Worm (Caenorhabditis elegans) whole organism, L2 larva: ENCODE results near the gene srsx-24.

Source experiments
- F13H6.1 ChIP-seq: sonication (generic microtip); optimal IDR thresholded peaks from 2 replicates; lab custom pipeline; 2016; ENCODE audit warnings: missing genetic modification characterization, missing compliant biosample characterization
- R02D3.7 ChIP-seq: fragments of 150-350 bp; optimal IDR thresholded peaks from 2 replicates; lab custom pipeline; 2014; ENCODE audit warnings: missing biosample characterization, missing genetic modification characterization
- ZK546.5 ChIP-seq: sonication (generic microtip); optimal IDR thresholded peaks from 2 replicates; lab custom pipeline; 2017; ENCODE audit warnings: missing biosample characterization, missing genetic modification characterization
- ama-1 ChIP-seq: fragments of 150-350 bp; optimal IDR thresholded peaks from 2 replicates; lab custom pipeline; 2018; ENCODE audit warnings: inconsistent platforms
- blmp-1 ChIP-seq: sonication (generic microtip); optimal IDR thresholded peaks from 2 replicates; lab custom pipeline; 2017; ENCODE audit warnings: missing genetic modification characterization, mild to moderate bottlenecking, missing compliant biosample characterization, antibody characterized with exemption, moderate library complexity; ENCODE audit not compliant: insufficient read depth
- ceh-82 ChIP-seq: fragments of 150-350 bp; optimal IDR thresholded peaks from 2 replicates; lab custom pipeline; 2014; ENCODE audit warnings: missing biosample characterization, missing genetic modification characterization
- crh-2 ChIP-seq: sonication (generic microtip); optimal IDR thresholded peaks from 2 replicates; lab custom pipeline; 2017; ENCODE audit warnings: missing biosample characterization, missing genetic modification characterization
- dmd-4 ChIP-seq: sonication (generic microtip); optimal IDR thresholded peaks from 2 replicates; lab custom pipeline; 2017; ENCODE audit warnings: missing biosample characterization, missing genetic modification characterization
- egl-27 ChIP-seq: sonication (generic microtip); optimal IDR thresholded peaks from 3 replicates; lab custom pipeline; 2017; ENCODE audit warnings: missing biosample characterization, missing genetic modification reagents, missing genetic modification characterization
- elt-1 ChIP-seq: fragments of 150-350 bp; optimal IDR thresholded peaks from 2 replicates; lab custom pipeline; 2014; ENCODE audit warnings: missing biosample characterization, missing genetic modification characterization
- gmeb-1 ChIP-seq: fragments of 150-350 bp; optimal IDR thresholded peaks from 2 replicates; lab custom pipeline; 2014; ENCODE audit warnings: missing biosample characterization, missing genetic modification characterization
- lin-11 ChIP-seq: fragments of 150-350 bp; sonication (generic microtip); optimal IDR thresholded peaks from 2 replicates; lab custom pipeline; 2014; ENCODE audit warnings: missing biosample characterization, missing genetic modification characterization, inconsistent platforms, mixed read lengths
- lin-13 ChIP-seq: fragments of 150-350 bp; optimal IDR thresholded peaks from 2 replicates; lab custom pipeline; 2014; ENCODE audit warnings: missing biosample characterization, missing genetic modification reagents, missing genetic modification characterization
- lsy-2 ChIP-seq, 2 experiments: fragments of 150-350 bp in 1 of 2; sonication (generic microtip) in 1 of 2; optimal IDR thresholded peaks; 2 replicates each; lab custom pipeline; 2014 to 2017; ENCODE audit warnings: missing biosample characterization in 2 of 2, missing genetic modification characterization in 2 of 2
- mab-5 ChIP-seq: fragments of 150-350 bp; optimal IDR thresholded peaks from 2 replicates; lab custom pipeline; 2014; ENCODE audit warnings: missing biosample characterization, missing genetic modification characterization
- mbf-1 ChIP-seq: sonication (generic microtip); optimal IDR thresholded peaks from 2 replicates; lab custom pipeline; 2017; ENCODE audit warnings: missing biosample characterization, missing genetic modification characterization
- mdl-1 ChIP-seq, 2 experiments: fragments of 150-350 bp in 1 of 2; sonication (generic microtip) in 1 of 2; optimal IDR thresholded peaks; 2 replicates each; lab custom pipeline; 2017; ENCODE audit warnings: missing biosample characterization in 2 of 2, missing genetic modification characterization in 2 of 2
- nhr-10 ChIP-seq: sonication (generic microtip); optimal IDR thresholded peaks from 2 replicates; lab custom pipeline; 2017; ENCODE audit warnings: missing biosample characterization, missing genetic modification characterization
- nhr-11 ChIP-seq: fragments of 150-350 bp; optimal IDR thresholded peaks from 2 replicates; lab custom pipeline; 2014; ENCODE audit warnings: missing biosample characterization, missing genetic modification characterization
- nhr-12 ChIP-seq: fragments of 150-350 bp; optimal IDR thresholded peaks from 2 replicates; lab custom pipeline; 2014; ENCODE audit warnings: missing biosample characterization, missing genetic modification characterization
- nhr-129 ChIP-seq: fragments of 150-350 bp; optimal IDR thresholded peaks from 2 replicates; lab custom pipeline; 2014; ENCODE audit warnings: missing biosample characterization, missing genetic modification characterization
- nhr-21 ChIP-seq: fragments of 150-350 bp; optimal IDR thresholded peaks from 2 replicates; lab custom pipeline; 2014; ENCODE audit warnings: missing biosample characterization, missing genetic modification characterization
- nhr-23 ChIP-seq: fragments of 150-350 bp; optimal IDR thresholded peaks from 2 replicates; lab custom pipeline; 2014; ENCODE audit warnings: missing biosample characterization, missing genetic modification reagents, missing genetic modification characterization
- nhr-237 ChIP-seq: fragments of 150-350 bp; optimal IDR thresholded peaks from 2 replicates; lab custom pipeline; 2014; ENCODE audit warnings: missing biosample characterization, missing genetic modification characterization
- nhr-25 ChIP-seq: fragments of 150-350 bp; sonication (generic microtip); optimal IDR thresholded peaks from 3 replicates; lab custom pipeline; 2014; ENCODE audit warnings: missing biosample characterization, missing genetic modification characterization
- nhr-6 ChIP-seq: fragments of 150-350 bp; optimal IDR thresholded peaks from 2 replicates; lab custom pipeline; 2014; ENCODE audit warnings: missing biosample characterization, missing genetic modification characterization
- nhr-77 ChIP-seq: fragments of 150-350 bp; optimal IDR thresholded peaks from 2 replicates; lab custom pipeline; 2014; ENCODE audit warnings: missing biosample characterization, missing genetic modification characterization
- peb-1 ChIP-seq: fragments of 150-350 bp; optimal IDR thresholded peaks from 2 replicates; lab custom pipeline; 2014; ENCODE audit warnings: missing biosample characterization, missing genetic modification characterization
- sem-4 ChIP-seq: fragments of 150-350 bp; optimal IDR thresholded peaks from 2 replicates; lab custom pipeline; 2014; ENCODE audit warnings: missing biosample characterization, missing genetic modification reagents, missing genetic modification characterization
- skn-1 ChIP-seq: sonication (generic microtip); optimal IDR thresholded peaks from 2 replicates; lab custom pipeline; 2017; ENCODE audit warnings: missing biosample characterization, missing genetic modification characterization
- sma-3 ChIP-seq: sonication (generic microtip); optimal IDR thresholded peaks from 2 replicates; lab custom pipeline; 2016; ENCODE audit warnings: missing genetic modification reagents, missing genetic modification characterization, missing compliant biosample characterization
- sma-9 ChIP-seq, 2 experiments: fragments of 150-350 bp in 1 of 2; sonication (generic microtip) in 1 of 2; optimal IDR thresholded peaks; 2 replicates each; lab custom pipeline; 2014 to 2016; ENCODE audit warnings: missing genetic modification characterization in 2 of 2, mild to moderate bottlenecking in 1 of 2, missing biosample characterization in 1 of 2, missing compliant biosample characterization in 1 of 2, missing genetic modification reagents in 1 of 2, moderate library complexity in 1 of 2
- snpc-4 ChIP-seq: fragments of 150-350 bp; optimal IDR thresholded peaks from 2 replicates; lab custom pipeline; 2014; ENCODE audit warnings: missing biosample characterization, missing genetic modification characterization
- unc-39 ChIP-seq: fragments of 150-350 bp; optimal IDR thresholded peaks from 2 replicates; lab custom pipeline; 2014; ENCODE audit warnings: missing biosample characterization, missing genetic modification characterization
- zag-1 ChIP-seq: fragments of 150-350 bp; optimal IDR thresholded peaks from 2 replicates; lab custom pipeline; 2014; ENCODE audit warnings: missing biosample characterization, missing genetic modification characterization
- ztf-1 ChIP-seq: fragments of 200-800 bp; sonication (Bioruptor generic); conservative IDR thresholded peaks from 2 replicates; pipeline ENCODE4 v1.3.6; 2022; ENCODE audit warnings: missing genetic modification characterization, missing compliant biosample characterization

The srsx-24 gene

DNA sequence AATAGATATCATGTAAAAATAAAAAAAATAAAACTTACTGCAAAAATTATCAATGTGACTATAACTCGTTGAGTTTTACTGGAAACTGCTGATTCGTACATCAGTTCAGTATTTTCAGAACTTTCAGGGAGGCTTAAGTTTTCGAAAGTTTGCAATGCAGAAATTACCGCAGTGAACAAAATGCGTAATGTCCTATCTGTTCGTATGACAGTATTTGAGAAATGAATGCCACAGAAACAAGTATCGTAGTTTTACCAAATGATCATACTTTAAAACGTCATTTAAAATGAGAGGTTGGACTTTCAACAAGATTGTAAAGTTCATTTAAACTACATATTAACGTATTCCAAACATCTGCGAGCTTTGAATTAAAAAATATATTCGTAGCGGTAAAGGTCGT, 22.6 kb downstream of the srsx-24 start, which contains the start of gene C03G6.21:
Gene C03G6.21 (minus strand): TSS at position 101 of the 400 bp plus-strand sequence.
- TF ChIP-seq crh-2 (tag; lab: Kevin White, UChicago) (no peak), lsy-2 (tag; optimal IDR thresholded peaks at IDR 0.05; lab: Kevin White, UChicago) (no peak), nhr-12 (tag; lab: Kevin White, UChicago) (no peak), zag-1 (tag; lab: Kevin White, UChicago) (no peak), mab-5 (no peak), egl-27 (tag; lab: Kevin White, UChicago) (no peak), nhr-23 (no peak), nhr-6 (tag; lab: Kevin White, UChicago) (no peak), F13H6.1 (tag; lab: Kevin White, UChicago) (no peak), skn-1 (no peak), ZK546.5 (tag; lab: Kevin White, UChicago) (no peak), blmp-1 (tag; lab: Kevin White, UChicago) (no peak), ztf-1 (GFP tag; lab: Robert Waterston, UW) (no peak), nhr-21 (tag; lab: Kevin White, UChicago) (no peak), sma-9 (GFP tag; optimal IDR thresholded peaks at IDR 0.05; lab: Kevin White, UChicago) (no peak), sma-9 (tag; optimal IDR thresholded peaks at IDR 0.05; lab: Kevin White, UChicago) (no peak), nhr-77 (no peak), nhr-25 (tag; lab: Kevin White, UChicago) (no peak)
- TF ChIP-seq, all 48 proteins: peak for 0

DNA sequence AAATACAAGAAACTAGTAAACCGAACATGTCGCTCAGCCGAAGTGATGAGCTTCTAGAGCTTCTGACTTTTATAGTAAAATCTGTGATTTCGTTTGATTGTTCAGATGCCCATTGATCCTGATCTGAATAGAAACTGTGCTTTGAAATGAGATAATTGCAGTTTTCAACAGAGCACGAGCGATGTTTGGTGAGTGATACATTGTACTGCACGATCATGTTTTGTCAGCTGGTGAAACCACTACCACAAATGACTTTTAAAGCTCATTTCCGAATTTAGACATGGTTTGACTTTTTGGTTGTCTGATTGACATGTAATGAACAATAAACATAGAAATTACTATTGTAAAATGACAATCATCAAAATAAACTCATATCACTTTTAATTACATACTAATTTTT, 23.8 kb downstream of the srsx-24 start, which contains the start of gene tag-293:
Gene tag-293 (minus strand): TSS at position 101 of the 400 bp plus-strand sequence.
- no peak for TF ChIP-seq dmd-4 (tag; lab: Kevin White, UChicago)
- no peak for TF ChIP-seq peb-1
- TF ChIP-seq sma-3: no peak
- TF ChIP-seq mbf-1: no peak
- TF ChIP-seq gmeb-1 (tag; lab: Kevin White, UChicago): no peak
- no peak for TF ChIP-seq nhr-6 (tag; lab: Kevin White, UChicago)
- no peak for TF ChIP-seq nhr-11 (tag; lab: Kevin White, UChicago)
- no peak for TF ChIP-seq nhr-237 (tag; lab: Kevin White, UChicago)
- no peak for TF ChIP-seq R02D3.7 (tag; lab: Kevin White, UChicago)
- no peak for TF ChIP-seq sem-4 (tag; lab: Kevin White, UChicago)
- TF ChIP-seq, all 48 proteins: peak for 0

DNA sequence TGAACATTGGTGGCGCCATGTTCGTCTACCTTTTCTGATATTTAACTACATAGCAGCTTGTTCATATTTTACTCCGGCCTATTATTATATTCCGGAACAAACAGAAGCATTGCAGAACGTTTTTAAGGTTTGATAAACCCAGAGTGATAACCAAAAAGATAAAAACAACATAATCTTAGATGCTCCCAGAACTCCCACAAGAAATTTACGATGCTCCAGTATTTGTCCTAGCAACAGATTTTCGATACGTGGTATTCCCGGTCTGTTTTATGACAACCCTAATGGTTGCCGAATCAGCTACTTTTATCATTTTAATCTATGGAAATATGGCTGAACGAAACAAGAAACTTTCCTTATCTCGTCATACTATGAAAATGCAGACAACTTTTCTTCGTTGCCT, 25.7 kb downstream of the srsx-24 start:
- TF ChIP-seq lsy-2 (tag; optimal IDR thresholded peaks at IDR 0.05; lab: Kevin White, UChicago) (no peak), egl-27 (tag; lab: Kevin White, UChicago) (no peak), snpc-4 (tag; lab: Kevin White, UChicago) (no peak), peb-1 (no peak), unc-39 (tag; lab: Kevin White, UChicago) (no peak), nhr-129 (tag; lab: Kevin White, UChicago) (no peak), mdl-1 (tag; optimal IDR thresholded peaks at IDR 0.05; lab: Kevin White, UChicago) (no peak), lin-13 (GFP tag; lab: Kevin White, UChicago) (no peak), ama-1 (lab: Kevin White, UChicago) (no peak), nhr-12 (tag; lab: Kevin White, UChicago) (no peak), nhr-237 (tag; lab: Kevin White, UChicago) (no peak), elt-1 (tag; lab: Kevin White, UChicago) (no peak), lin-11 (tag; lab: Kevin White, UChicago) (no peak), nhr-10 (tag; lab: Kevin White, UChicago) (no peak), dmd-4 (tag; lab: Kevin White, UChicago) (no peak), nhr-77 (no peak), nhr-6 (tag; lab: Kevin White, UChicago) (no peak), mbf-1 (no peak), ceh-82 (tag; lab: Kevin White, UChicago) (no peak), skn-1 (no peak)
